Fruit fly (Drosophila melanogaster) whole organism, embryonic: ENCODE data around the gene CG31639.

Experiments used
- Abd-B ChIP-seq: fragments of 200-800 bp; sonication (Bioruptor generic); optimal IDR thresholded peaks from 2 replicates; lab custom pipeline; 2018; ENCODE audit warnings: missing biosample characterization, mild to moderate bottlenecking, missing genetic modification characterization, moderate library complexity
- Atf6 ChIP-seq: fragments of 200-800 bp; sonication (Bioruptor generic); IDR thresholded peaks from 2 replicates; pipeline ENCODE4 v1.3.6; 2022; ENCODE audit warnings: missing biosample characterization, missing genetic modification characterization
- Awh ChIP-seq: fragments of 200-800 bp; sonication (Bioruptor generic); IDR thresholded peaks from 2 replicates; pipeline ENCODE4, ENCODE4 v1.3.6; 2022; ENCODE audit warnings: missing biosample characterization, missing genetic modification characterization
- Blimp-1 ChIP-seq: fragments of 200-800 bp; sonication (Bioruptor generic); optimal IDR thresholded peaks from 3 replicates; lab custom pipeline; 2018; ENCODE audit warnings: missing biosample characterization, missing genetic modification characterization, mild to moderate bottlenecking, moderate library complexity, missing genetic modification reagents
- CG10274 ChIP-seq: fragments of 200-800 bp; sonication (Bioruptor generic); optimal IDR thresholded peaks from 3 replicates; lab custom pipeline; 2017; ENCODE audit warnings: missing biosample characterization, mild to moderate bottlenecking, missing genetic modification characterization
- CG11093 ChIP-seq: fragments of 200-800 bp; sonication (Bioruptor generic); IDR thresholded peaks from 3 replicates; pipeline ENCODE4 v1.3.6; 2022; ENCODE audit warnings: missing biosample characterization, missing genetic modification characterization
- CG1233 ChIP-seq: fragments of 200-800 bp; sonication (Bioruptor generic); optimal IDR thresholded peaks from 4 replicates; lab custom pipeline; 2018; ENCODE audit warnings: missing biosample characterization, mild to moderate bottlenecking, missing genetic modification characterization
- CG14965 ChIP-seq: fragments of 200-800 bp; sonication (Bioruptor generic); optimal IDR thresholded peaks from 2 replicates; lab custom pipeline; 2016; ENCODE audit warnings: missing biosample characterization, missing genetic modification characterization, borderline replicate concordance
- CG15011 ChIP-seq: fragments of 200-800 bp; sonication (Bioruptor generic); optimal IDR thresholded peaks from 3 replicates; lab custom pipeline; 2018; ENCODE audit warnings: missing biosample characterization, mild to moderate bottlenecking, missing genetic modification characterization
- CG15696 ChIP-seq: fragments of 200-800 bp; sonication (Bioruptor generic); optimal IDR thresholded peaks from 2 replicates; lab custom pipeline; 2019; ENCODE audit warnings: missing biosample characterization, mild to moderate bottlenecking, missing genetic modification characterization, moderate library complexity
- CG2875 ChIP-seq: fragments of 200-800 bp; sonication (Bioruptor generic); optimal IDR thresholded peaks from 2 replicates; lab custom pipeline; 2017; ENCODE audit warnings: missing biosample characterization, mild to moderate bottlenecking, missing genetic modification characterization, missing genetic modification reagents
- CG30431 ChIP-seq: fragments of 200-800 bp; sonication (Bioruptor generic); optimal IDR thresholded peaks from 2 replicates; lab custom pipeline; 2017; ENCODE audit warnings: missing biosample characterization, missing genetic modification characterization
- CG5180 ChIP-seq: fragments of 200-800 bp; sonication (Bioruptor generic); optimal IDR thresholded peaks from 3 replicates; lab custom pipeline; 2017; ENCODE audit warnings: missing biosample characterization, missing genetic modification characterization, mild to moderate bottlenecking, moderate library complexity, missing genetic modification reagents
- CG6272 ChIP-seq: fragments of 200-800 bp; sonication (Bioruptor generic); IDR thresholded peaks from 2 replicates; pipeline ENCODE4 v1.3.6; 2022; ENCODE audit warnings: missing biosample characterization, missing genetic modification characterization
- CG8924 ChIP-seq: fragments of 200-800 bp; optimal IDR thresholded peaks from 3 replicates; lab custom pipeline; 2019; ENCODE audit warnings: missing biosample characterization, mild to moderate bottlenecking, missing genetic modification characterization, moderate library complexity
- CG8944 ChIP-seq: fragments of 200-800 bp; sonication (Bioruptor generic); optimal IDR thresholded peaks from 3 replicates; lab custom pipeline; 2016; ENCODE audit warnings: missing biosample characterization, missing genetic modification characterization
- Dip3 ChIP-seq: fragments of 200-800 bp; sonication (Bioruptor generic); optimal IDR thresholded peaks from 3 replicates; lab custom pipeline; 2016; ENCODE audit warnings: missing biosample characterization, missing genetic modification characterization
- Dll ChIP-seq: fragments of 200-800 bp; sonication (Bioruptor generic); IDR thresholded peaks from 4 replicates; pipeline ENCODE4 v1.3.6; 2022; ENCODE audit warnings: missing biosample characterization, missing genetic modification characterization; ENCODE audit not compliant: partially characterized antibody
- Drgx ChIP-seq: fragments of 200-800 bp; sonication (Bioruptor generic); IDR thresholded peaks from 2 replicates; pipeline ENCODE4 v1.3.6; 2022; ENCODE audit warnings: missing biosample characterization, missing genetic modification characterization
- H2.0 ChIP-seq: fragments of 200-800 bp; sonication (Bioruptor generic); IDR thresholded peaks from 2 replicates; pipeline ENCODE4 v1.3.6; 2022; ENCODE audit warnings: missing biosample characterization, missing genetic modification characterization
- HLH3B ChIP-seq: fragments of 200-800 bp; sonication (Bioruptor generic); IDR thresholded peaks from 2 replicates; pipeline ENCODE4 v1.3.6; 2022; ENCODE audit warnings: missing biosample characterization, missing genetic modification characterization
- Lim3 ChIP-seq: fragments of 200-800 bp; sonication (Bioruptor generic); IDR thresholded peaks from 2 replicates; pipeline ENCODE4 v1.3.6; 2022; ENCODE audit warnings: missing biosample characterization, missing genetic modification characterization
- MESR4 ChIP-seq: fragments of 200-800 bp; sonication (Bioruptor generic); optimal IDR thresholded peaks from 2 replicates; lab custom pipeline; 2018; ENCODE audit warnings: missing biosample characterization, mild to moderate bottlenecking, missing genetic modification characterization, moderate library complexity
- Nf-YC ChIP-seq: fragments of 200-800 bp; optimal IDR thresholded peaks from 3 replicates; lab custom pipeline; 2019; ENCODE audit warnings: missing biosample characterization, mild to moderate bottlenecking, missing genetic modification characterization, moderate library complexity
- Rx ChIP-seq: fragments of 200-800 bp; sonication (Bioruptor generic); IDR thresholded peaks from 2 replicates; pipeline ENCODE4 v1.3.6; 2022; ENCODE audit warnings: missing biosample characterization, missing genetic modification characterization
- Side ChIP-seq: fragments of 200-800 bp; sonication (Bioruptor generic); optimal IDR thresholded peaks from 2 replicates; lab custom pipeline; 2016; ENCODE audit warnings: missing biosample characterization, missing genetic modification characterization
- Vsx1 ChIP-seq: fragments of 200-800 bp; sonication (Bioruptor generic); optimal IDR thresholded peaks from 2 replicates; lab custom pipeline; 2017; ENCODE audit warnings: missing biosample characterization, mild to moderate bottlenecking, missing genetic modification characterization, missing genetic modification reagents
- ab ChIP-seq: fragments of 200-800 bp; sonication (Bioruptor generic); optimal IDR thresholded peaks from 2 replicates; lab custom pipeline; 2016; ENCODE audit warnings: missing biosample characterization, missing genetic modification characterization
- da ChIP-seq: fragments of 200-800 bp; sonication (Bioruptor generic); optimal IDR thresholded peaks from 2 replicates; lab custom pipeline; 2016; ENCODE audit warnings: missing biosample characterization, missing genetic modification characterization
- dpn ChIP-seq, 2 experiments: fragments of 200-800 bp; sonication (Bioruptor generic); optimal IDR thresholded peaks; 3 replicates each; lab custom pipeline; 2016; ENCODE audit warnings: missing biosample characterization in 2 of 2, missing genetic modification characterization in 2 of 2
- fru ChIP-seq: fragments of >200 bp; optimal IDR thresholded peaks from 2 replicates; lab custom pipeline; 2017
- grau ChIP-seq: fragments of 200-800 bp; optimal IDR thresholded peaks from 3 replicates; lab custom pipeline; 2019; ENCODE audit warnings: missing biosample characterization, mild to moderate bottlenecking, missing genetic modification characterization, moderate library complexity
- gro ChIP-seq: fragments of 200-800 bp; sonication (Bioruptor generic); optimal IDR thresholded peaks from 2 replicates; lab custom pipeline; 2016; ENCODE audit warnings: missing biosample characterization, missing genetic modification characterization
- kni ChIP-seq: fragments of 200-800 bp; sonication (Bioruptor generic); optimal IDR thresholded peaks from 3 replicates; lab custom pipeline; 2017; ENCODE audit warnings: mild to moderate bottlenecking, missing biosample characterization, missing genetic modification reagents, missing genetic modification characterization
- knrl ChIP-seq: fragments of 200-800 bp; sonication (Bioruptor generic); IDR thresholded peaks from 3 replicates; pipeline ENCODE4 v1.3.6; 2022; ENCODE audit warnings: missing biosample characterization, missing genetic modification characterization; ENCODE audit not compliant: partially characterized antibody
- onecut ChIP-seq: fragments of 200-800 bp; sonication (Bioruptor generic); IDR thresholded peaks from 2 replicates; pipeline ENCODE4 v1.3.6; 2022; ENCODE audit warnings: missing biosample characterization, missing genetic modification characterization
- org-1 ChIP-seq: fragments of 200-800 bp; sonication (Bioruptor generic); optimal IDR thresholded peaks from 2 replicates; lab custom pipeline; 2017; ENCODE audit warnings: missing biosample characterization, missing genetic modification characterization
- repo ChIP-seq: fragments of 200-800 bp; sonication (Bioruptor generic); optimal IDR thresholded peaks from 2 replicates; lab custom pipeline; 2016; ENCODE audit warnings: missing biosample characterization, missing genetic modification characterization
- salm ChIP-seq: fragments of 200-800 bp; sonication (Bioruptor generic); optimal IDR thresholded peaks from 2 replicates; lab custom pipeline; 2018; ENCODE audit warnings: missing biosample characterization, mild to moderate bottlenecking, missing genetic modification characterization
- sc ChIP-seq, 3 experiments: fragments of >200 bp in 2 of 3; fragments of 200-800 bp in 1 of 3; sonication (Bioruptor generic) in 1 of 3; optimal IDR thresholded peaks; 2 replicates in 2 of 3; 3 replicates in 1 of 3; lab custom pipeline; 2017; ENCODE audit warnings: mild to moderate bottlenecking in 1 of 3, missing biosample characterization in 1 of 3, missing genetic modification characterization in 1 of 3, missing genetic modification reagents in 1 of 3
- scrt ChIP-seq: fragments of 200-800 bp; sonication (Bioruptor generic); optimal IDR thresholded peaks from 2 replicates; lab custom pipeline; 2018; ENCODE audit warnings: missing biosample characterization, mild to moderate bottlenecking, missing genetic modification characterization, moderate library complexity
- sima ChIP-seq: fragments of 200-800 bp; sonication (Bioruptor generic); optimal IDR thresholded peaks from 2 replicates; lab custom pipeline; 2016; ENCODE audit warnings: missing biosample characterization, missing genetic modification characterization
- stc ChIP-seq: fragments of 200-800 bp; sonication (Bioruptor generic); IDR thresholded peaks from 2 replicates; pipeline ENCODE4 v1.3.6; 2022; ENCODE audit warnings: missing biosample characterization, missing genetic modification characterization
- tap ChIP-seq: fragments of 200-800 bp; optimal IDR thresholded peaks from 3 replicates; lab custom pipeline; 2019; ENCODE audit warnings: missing biosample characterization, mild to moderate bottlenecking, missing genetic modification characterization, moderate library complexity
- twi ChIP-seq: fragments of 200-800 bp; optimal IDR thresholded peaks from 2 replicates; lab custom pipeline; 2019; ENCODE audit warnings: missing biosample characterization, mild to moderate bottlenecking, missing genetic modification characterization, moderate library complexity
- tx ChIP-seq: fragments of 200-800 bp; sonication (Bioruptor generic); optimal IDR thresholded peaks from 2 replicates; lab custom pipeline; 2016; ENCODE audit warnings: missing biosample characterization, missing genetic modification characterization
- zen2 ChIP-seq: fragments of 200-800 bp; sonication (Bioruptor generic); IDR thresholded peaks from 3 replicates; pipeline ENCODE4 v1.3.6; 2022; ENCODE audit warnings: missing biosample characterization, missing genetic modification characterization; ENCODE audit not compliant: partially characterized antibody

The CG31639 gene

dm6 chr2L:6179990-6180389, 25.0 kb upstream of the CG31639 start (continued):
- TF ChIP-seq twi (tag; lab: Kevin White, UChicago) (peak; percentile 56), Dll (GFP tag; lab: Robert Waterston, UW) (0 out of 4 replicates have a peak, but pooled peaks have one; percentile 8), CG8944 (GFP tag; lab: Kevin White, UChicago) (no peak), MESR4 (no peak), CG10274 (no peak), Atf6 (GFP tag; lab: Robert Waterston, UW) (no peak), repo (no peak), CG11093 (no peak), sima (GFP tag; lab: Kevin White, UChicago) (no peak), Blimp-1 (GFP tag; lab: Kevin White, UChicago) (peak; percentile 44)
- TF ChIP-seq, all 482 proteins: peak for 15

- TF ChIP-seq CG6272 (GFP tag; lab: Robert Waterston, UW) (0 out of 2 replicates have a peak, but pooled peaks have one; percentile 12), kni (peak; percentile 58), Nf-YC (peak; percentile 36), CG5180 (no peak), Lim3 (GFP tag; lab: Robert Waterston, UW) (no peak), dpn (GFP tag; optimal IDR thresholded peaks at IDR 0.05; lab: Kevin White, UChicago) (no peak), CG8924 (tag; lab: Kevin White, UChicago) (peak; percentile 22), salm (tag; lab: Kevin White, UChicago) (no peak), grau (tag; lab: Kevin White, UChicago) (no peak), CG14965 (GFP tag; lab: Kevin White, UChicago) (no peak), scrt (GFP tag; lab: Kevin White, UChicago) (peak; percentile 27), HLH3B (GFP tag; lab: Robert Waterston, UW) (no peak), Dip3 (GFP tag; lab: Kevin White, UChicago) (no peak), Drgx (GFP tag; lab: Robert Waterston, UW) (no peak), Awh (peak; percentile 54), CG30431 (GFP tag; lab: Kevin White, UChicago) (no peak), H2.0 (GFP tag; lab: Robert Waterston, UW) (no peak), fru (lab: Kevin White, UChicago) (no peak), org-1 (GFP tag; lab: Kevin White, UChicago) (no peak), tap (tag; lab: Kevin White, UChicago) (no peak), CG2875 (GFP tag; lab: Kevin White, UChicago) (peak; percentile 10), stc (peak; percentile 21; the same call in 1 of the 2 replicates), CG15011 (GFP tag; lab: Kevin White, UChicago) (no peak), onecut (peak; percentile 63), sc (optimal IDR thresholded peaks at IDR 0.05; lab: Kevin White, UChicago) (no peak), sc (GFP tag; optimal IDR thresholded peaks at IDR 0.05; lab: Kevin White, UChicago) (no peak), da (no peak), ab (no peak), Rx (GFP tag; lab: Robert Waterston, UW) (no peak), gro (no peak), CG1233 (GFP tag; lab: Kevin White, UChicago) (no peak), knrl (GFP tag; lab: Robert Waterston, UW) (0 out of 3 replicates have a peak, but pooled peaks have one; percentile 30), Vsx1 (GFP tag; lab: Kevin White, UChicago) (no peak), CG15696 (tag; lab: Kevin White, UChicago) (no peak), zen2 (GFP tag; lab: Robert Waterston, UW) (peak; percentile 42; the same call in 1 of the 3 replicates), Side (no peak), Abd-B (GFP tag; lab: Kevin White, UChicago) (no peak), tx (no peak)
Measured at dm6 chr2L:6178740-6179633, 24.0 kb upstream of the CG31639 start, which contains the start of gene smal. smal (plus strand) TSS chr2L:6179133.
